Worm (Caenorhabditis elegans): ENCODE measurements around the gene Y54G2A.12.
"Not testable (repeated sequence)": the region's sequence is repeated elsewhere in the genome, so short reads cannot be mapped to it uniquely, and the experiment has no call there.

The Y54G2A.12 gene

ce11 chrIV:2799890-2800289 is 17.2 kb upstream of the Y54G2A.12 start:
- TF ChIP-seq elt-1 (tag; optimal IDR thresholded peaks at IDR 0.05; ENCODE audit: borderline replicate concordance, insufficient read depth) (no peak), bed-3 (GFP tag; optimal IDR thresholded peaks at IDR 0.05) (no peak), ham-2 (GFP tag; optimal IDR thresholded peaks at IDR 0.05) (no peak), ceh-39 (tag; optimal IDR thresholded peaks at IDR 0.05) (no peak), flh-1 (GFP tag; optimal IDR thresholded peaks at IDR 0.05) (no peak), mls-2 (tag; optimal IDR thresholded peaks at IDR 0.05) (no peak), nhr-28 (tag; optimal IDR thresholded peaks at IDR 0.05) (no peak), hlh-1 (tag; optimal IDR thresholded peaks at IDR 0.05) (no peak), cnd-1 (tag; optimal IDR thresholded peaks at IDR 0.05) (no peak), lin-13 (tag; optimal IDR thresholded peaks at IDR 0.05) (no peak), lsy-2 (tag; optimal IDR thresholded peaks at IDR 0.05) (no peak), lin-32 (GFP tag; optimal IDR thresholded peaks at IDR 0.05) (no peak), tbx-8 (GFP tag; optimal IDR thresholded peaks at IDR 0.05) (no peak)

ce11 chrIV:2799389-2799788 is 16.7 kb upstream of the Y54G2A.12 start, which contains the start of gene Y54G2A.10:
Gene Y54G2A.10 (plus strand): TSS chrIV:2799689.
- TF ChIP-seq tbx-8 (GFP tag; optimal IDR thresholded peaks at IDR 0.05) = no peak
- TF ChIP-seq sem-2 (GFP tag; optimal IDR thresholded peaks at IDR 0.05) = no peak

ce11 chrIV:2798339-2798738 is 15.7 kb upstream of the Y54G2A.12 start, which contains the start of gene Y54G2A.52:
Gene Y54G2A.52 (minus strand): TSS chrIV:2798686.
- no peak for TF ChIP-seq nhr-237 (tag; optimal IDR thresholded peaks at IDR 0.05)

ce11 chrIV:2793956-2794355 is 11.3 kb upstream of the Y54G2A.12 start:
- no peak for TF ChIP-seq elt-3 (tag; optimal IDR thresholded peaks at IDR 0.05)
- TF ChIP-seq sptf-1 (tag; optimal IDR thresholded peaks at IDR 0.05) = no peak
- TF ChIP-seq ces-1 (GFP tag; optimal IDR thresholded peaks at IDR 0.05) = no peak
- TF ChIP-seq nhr-76 (tag; optimal IDR thresholded peaks at IDR 0.05) = no peak
- TF ChIP-seq sem-2 (GFP tag; optimal IDR thresholded peaks at IDR 0.05) = no peak
- TF ChIP-seq nhr-237 (tag; optimal IDR thresholded peaks at IDR 0.05) = no peak
- TF ChIP-seq bed-3 (GFP tag; optimal IDR thresholded peaks at IDR 0.05) = no peak
- TF ChIP-seq mep-1 (tag; optimal IDR thresholded peaks at IDR 0.05) = no peak
- no peak for TF ChIP-seq unc-62 (GFP tag; optimal IDR thresholded peaks at IDR 0.05)
- TF ChIP-seq lsy-2 (tag; optimal IDR thresholded peaks at IDR 0.05) = no peak
- no peak for TF ChIP-seq ham-2 (GFP tag; optimal IDR thresholded peaks at IDR 0.05)
- no peak for TF ChIP-seq nhr-12 (tag; optimal IDR thresholded peaks at IDR 0.05)
- TF ChIP-seq drap-1 (GFP tag; optimal IDR thresholded peaks at IDR 0.05) = no peak
- TF ChIP-seq snpc-4 (tag; optimal IDR thresholded peaks at IDR 0.05) = no peak
- no peak for TF ChIP-seq flh-1 (GFP tag; optimal IDR thresholded peaks at IDR 0.05)
- TF ChIP-seq cnd-1 (tag; optimal IDR thresholded peaks at IDR 0.05) = no peak
- no peak for TF ChIP-seq tbx-8 (GFP tag; optimal IDR thresholded peaks at IDR 0.05)
- TF ChIP-seq nhr-28 (tag; optimal IDR thresholded peaks at IDR 0.05) = no peak

- not testable (repeated sequence) for TF ChIP-seq M03D4.4 (tag; optimal IDR thresholded peaks at IDR 0.05); drap-1 (GFP tag; optimal IDR thresholded peaks at IDR 0.05); nhr-237 (tag; optimal IDR thresholded peaks at IDR 0.05)
These were observed 5.7 kb upstream of the Y54G2A.12 start, which contains the start of gene atln-1 for ce11 chrIV:2788389-2788788. Gene atln-1 (plus strand): TSS chrIV:2788689.

- TF ChIP-seq blmp-1 (tag; optimal IDR thresholded peaks at IDR 0.05) (no peak), cnd-1 (tag; optimal IDR thresholded peaks at IDR 0.05) (no peak), unc-62 (GFP tag; optimal IDR thresholded peaks at IDR 0.05) (peak; percentile 13), ces-1 (GFP tag; optimal IDR thresholded peaks at IDR 0.05) (peak; percentile 90), sptf-1 (tag; optimal IDR thresholded peaks at IDR 0.05) (no peak), pha-4 (tag; optimal IDR thresholded peaks at IDR 0.05) (peak; percentile 71), ceh-83 (GFP tag; optimal IDR thresholded peaks at IDR 0.05) (no peak), nhr-28 (tag; optimal IDR thresholded peaks at IDR 0.05) (no peak), ham-2 (GFP tag; optimal IDR thresholded peaks at IDR 0.05) (no peak), nhr-12 (tag; optimal IDR thresholded peaks at IDR 0.05) (no peak), mab-5 (tag; optimal IDR thresholded peaks at IDR 0.05) (no peak), mls-2 (tag; optimal IDR thresholded peaks at IDR 0.05) (no peak), nhr-76 (tag; optimal IDR thresholded peaks at IDR 0.05) (no peak), hlh-1 (tag; optimal IDR thresholded peaks at IDR 0.05) (no peak)
These were observed 2.4 kb upstream of the Y54G2A.12 start for ce11 chrIV:2785057-2785456.
